Worm (Caenorhabditis elegans) whole organism, L3 larva: Measurements from ENCODE around the gene srt-73.
A peak's percentile ranks its signal among the peaks of the same experiment; 100 is the strongest.

Experiments
- aly-2 ChIP-seq: fragments of 150-350 bp; optimal IDR thresholded peaks from 2 replicates; lab custom pipeline; 2014; ENCODE audit warnings: missing biosample characterization, missing genetic modification characterization
- egl-27 ChIP-seq: sonication (generic microtip); optimal IDR thresholded peaks from 4 replicates; lab custom pipeline; 2017; ENCODE audit warnings: missing biosample characterization, missing genetic modification reagents, missing genetic modification characterization
- lsy-12 ChIP-seq: sonication (generic microtip); optimal IDR thresholded peaks from 2 replicates; lab custom pipeline; 2016; ENCODE audit warnings: mild to moderate bottlenecking, missing genetic modification characterization, missing compliant biosample characterization
- nhr-76 ChIP-seq: fragments of 150-350 bp; sonication (generic microtip); optimal IDR thresholded peaks from 5 replicates; lab custom pipeline; 2014; ENCODE audit warnings: missing biosample characterization, missing genetic modification characterization
- pqm-1 ChIP-seq: fragments of 150-350 bp; optimal IDR thresholded peaks from 2 replicates; lab custom pipeline; 2017; ENCODE audit warnings: missing biosample characterization, missing genetic modification characterization, inconsistent platforms
- sea-2 ChIP-seq: fragments of 150-350 bp; sonication (generic microtip); optimal IDR thresholded peaks from 4 replicates; lab custom pipeline; 2014; ENCODE audit warnings: missing biosample characterization, missing genetic modification reagents, missing genetic modification characterization
- skn-1 ChIP-seq: fragments of 150-350 bp; optimal IDR thresholded peaks from 2 replicates; lab custom pipeline; 2014; ENCODE audit warnings: missing biosample characterization, missing genetic modification characterization
- unc-62 ChIP-seq: fragments of 150-350 bp; sonication (generic microtip); optimal IDR thresholded peaks from 4 replicates; lab custom pipeline; 2014; ENCODE audit warnings: missing biosample characterization, missing genetic modification reagents, missing genetic modification characterization

ce11 chrIV:7903359-7903758 is 24.2 kb downstream of the srt-73 start, which contains the start of gene C49H3.6:
- TF ChIP-seq unc-62 (GFP tag; lab: Kevin White, UChicago) (no peak), lsy-12 (tag; lab: Kevin White, UChicago) (no peak), skn-1 (tag; lab: Kevin White, UChicago) (peak; percentile 4), aly-2 (no peak), nhr-76 (no peak), sea-2 (GFP tag; lab: Kevin White, UChicago) (no peak), egl-27 (tag; lab: Kevin White, UChicago) (no peak), pqm-1 (no peak)
